Fruit fly (Drosophila melanogaster) whole organism, embryonic: ENCODE measurements around the gene CG42299.

Experiments
- ATbp ChIP-seq: fragments of 200-800 bp; sonication (Bioruptor generic); optimal IDR thresholded peaks from 2 replicates; lab custom pipeline; 2017; ENCODE audit warnings: missing biosample characterization, mild to moderate bottlenecking, missing genetic modification characterization, missing genetic modification reagents
- Bgb ChIP-seq: fragments of 200-800 bp; sonication (Bioruptor generic); IDR thresholded peaks from 2 replicates; pipeline ENCODE4 v1.3.6; 2022; ENCODE audit warnings: missing biosample characterization, missing genetic modification characterization; ENCODE audit not compliant: partially characterized antibody
- CG10147 ChIP-seq: fragments of 200-800 bp; sonication (Bioruptor generic); optimal IDR thresholded peaks from 2 replicates; lab custom pipeline; 2019; ENCODE audit warnings: missing biosample characterization, mild to moderate bottlenecking, missing genetic modification characterization, moderate library complexity
- CG10209 ChIP-seq: fragments of 200-800 bp; sonication (Bioruptor generic); optimal IDR thresholded peaks from 3 replicates; lab custom pipeline; 2017; ENCODE audit warnings: missing biosample characterization, mild to moderate bottlenecking, missing genetic modification characterization, missing genetic modification reagents
- CG10321 ChIP-seq: fragments of 200-800 bp; sonication (Bioruptor generic); IDR thresholded peaks from 2 replicates; pipeline ENCODE4 v1.3.6; 2022; ENCODE audit warnings: missing biosample characterization, missing genetic modification characterization
- CG11085 ChIP-seq: fragments of 200-800 bp; sonication (Bioruptor generic); IDR thresholded peaks from 2 replicates; pipeline ENCODE4 v1.3.6; 2022; ENCODE audit warnings: missing biosample characterization, missing genetic modification characterization
- CG11398 ChIP-seq: fragments of 200-800 bp; sonication (Bioruptor generic); optimal IDR thresholded peaks from 2 replicates; lab custom pipeline; 2016; ENCODE audit warnings: missing biosample characterization, missing genetic modification characterization
- CG11560 ChIP-seq: fragments of 200-800 bp; sonication (Bioruptor generic); IDR thresholded peaks from 3 replicates; pipeline ENCODE4 v1.3.6; 2022; ENCODE audit warnings: missing biosample characterization, missing genetic modification characterization
- CG12659 ChIP-seq: fragments of 200-800 bp; sonication (Bioruptor generic); optimal IDR thresholded peaks from 3 replicates; lab custom pipeline; 2017; ENCODE audit warnings: mild to moderate bottlenecking, missing biosample characterization, missing genetic modification reagents, missing genetic modification characterization
- CG12942 ChIP-seq: fragments of 200-800 bp; sonication (Bioruptor generic); optimal IDR thresholded peaks from 3 replicates; lab custom pipeline; 2016; ENCODE audit warnings: missing biosample characterization, missing genetic modification characterization
- CG17186 ChIP-seq: fragments of 200-800 bp; sonication (Bioruptor generic); optimal IDR thresholded peaks from 3 replicates; lab custom pipeline; 2017; ENCODE audit warnings: missing biosample characterization, missing genetic modification reagents, missing genetic modification characterization
- CG17385 ChIP-seq: fragments of 200-800 bp; sonication (Bioruptor generic); optimal IDR thresholded peaks from 3 replicates; lab custom pipeline; 2018; ENCODE audit warnings: missing biosample characterization, mild to moderate bottlenecking, missing genetic modification characterization
- CG17829 ChIP-seq: fragments of 200-800 bp; optimal IDR thresholded peaks from 2 replicates; lab custom pipeline; 2019; ENCODE audit warnings: missing biosample characterization, mild to moderate bottlenecking, missing genetic modification characterization, moderate library complexity
- CG30020 ChIP-seq: fragments of 200-800 bp; optimal IDR thresholded peaks from 2 replicates; lab custom pipeline; 2019; ENCODE audit warnings: missing biosample characterization, mild to moderate bottlenecking, missing genetic modification characterization, moderate library complexity
- CG31224 ChIP-seq: fragments of 200-800 bp; sonication (Bioruptor generic); IDR thresholded peaks from 2 replicates; pipeline ENCODE4 v1.3.6; 2022; ENCODE audit warnings: missing biosample characterization, missing genetic modification characterization
- CG31365 ChIP-seq: fragments of 200-800 bp; sonication (Bioruptor generic); optimal IDR thresholded peaks from 2 replicates; lab custom pipeline; 2018; ENCODE audit warnings: missing biosample characterization, mild to moderate bottlenecking, missing genetic modification characterization
- CG33213 ChIP-seq: fragments of 200-800 bp; sonication (Bioruptor generic); optimal IDR thresholded peaks from 3 replicates; lab custom pipeline; 2016; ENCODE audit warnings: missing biosample characterization, missing genetic modification characterization
- CG43689 ChIP-seq: fragments of 200-800 bp; sonication (Bioruptor generic); IDR thresholded peaks from 2 replicates; pipeline ENCODE4 v1.3.6; 2022; ENCODE audit warnings: missing biosample characterization, missing genetic modification characterization
- CG5180 ChIP-seq: fragments of 200-800 bp; sonication (Bioruptor generic); optimal IDR thresholded peaks from 3 replicates; lab custom pipeline; 2017; ENCODE audit warnings: missing biosample characterization, missing genetic modification characterization, mild to moderate bottlenecking, moderate library complexity, missing genetic modification reagents
- CG5953 ChIP-seq: fragments of 200-800 bp; sonication (Bioruptor generic); IDR thresholded peaks from 2 replicates; pipeline ENCODE4 v1.3.6; 2022; ENCODE audit warnings: missing biosample characterization, missing genetic modification characterization
- CG6683 ChIP-seq: fragments of 200-800 bp; sonication (Bioruptor generic); optimal IDR thresholded peaks from 2 replicates; lab custom pipeline; 2017; ENCODE audit warnings: missing biosample characterization, mild to moderate bottlenecking, missing genetic modification characterization, missing genetic modification reagents
- CG7357 ChIP-seq: fragments of 200-800 bp; sonication (Bioruptor generic); IDR thresholded peaks from 3 replicates; pipeline ENCODE4 v1.3.6; 2022; ENCODE audit warnings: missing biosample characterization, missing genetic modification characterization
- CG9797 ChIP-seq: fragments of 200-800 bp; sonication (Bioruptor generic); optimal IDR thresholded peaks from 3 replicates; lab custom pipeline; 2018; ENCODE audit warnings: missing biosample characterization, mild to moderate bottlenecking, missing genetic modification characterization
- CrebB ChIP-seq: fragments of 200-800 bp; sonication (Bioruptor generic); optimal IDR thresholded peaks from 3 replicates; lab custom pipeline; 2018; ENCODE audit warnings: missing biosample characterization, mild to moderate bottlenecking, missing genetic modification characterization
- D ChIP-seq, 2 experiments: fragments of 200-800 bp in 1 of 2; fragments of >200 bp in 1 of 2; sonication (Bioruptor generic) in 1 of 2; optimal IDR thresholded peaks; 2 replicates in 1 of 2; 3 replicates in 1 of 2; lab custom pipeline; 2017; ENCODE audit warnings: mild to moderate bottlenecking in 1 of 2, missing biosample characterization in 1 of 2, missing genetic modification characterization in 1 of 2, missing genetic modification reagents in 1 of 2
- ERR ChIP-seq: fragments of 200-800 bp; sonication (Bioruptor generic); optimal IDR thresholded peaks from 2 replicates; lab custom pipeline; 2016; ENCODE audit warnings: missing biosample characterization, missing genetic modification characterization
- Fer1 ChIP-seq: fragments of 200-800 bp; sonication (Bioruptor generic); optimal IDR thresholded peaks from 2 replicates; lab custom pipeline; 2017; ENCODE audit warnings: missing biosample characterization, mild to moderate bottlenecking, missing genetic modification characterization
- Fer2 ChIP-seq: fragments of 200-800 bp; sonication (Bioruptor generic); optimal IDR thresholded peaks from 2 replicates; lab custom pipeline; 2018; ENCODE audit warnings: missing biosample characterization, mild to moderate bottlenecking, missing genetic modification characterization, moderate library complexity
- HLH4C ChIP-seq: fragments of 200-800 bp; sonication (Bioruptor generic); IDR thresholded peaks from 3 replicates; pipeline ENCODE4 v1.3.6; 2022; ENCODE audit warnings: missing biosample characterization, missing genetic modification characterization; ENCODE audit not compliant: partially characterized antibody
- Hr39 ChIP-seq: fragments of >200 bp; optimal IDR thresholded peaks from 2 replicates; lab custom pipeline; 2017
- Mes4 ChIP-seq: fragments of 200-800 bp; sonication (Bioruptor generic); optimal IDR thresholded peaks from 2 replicates; lab custom pipeline; 2016; ENCODE audit warnings: missing biosample characterization, missing genetic modification characterization
- NC2α ChIP-seq: fragments of 200-800 bp; sonication (Bioruptor generic); optimal IDR thresholded peaks from 2 replicates; lab custom pipeline; 2016; ENCODE audit warnings: missing biosample characterization, missing genetic modification characterization
- Scr ChIP-seq: fragments of 200-800 bp; sonication (Bioruptor generic); IDR thresholded peaks from 2 replicates; pipeline ENCODE4 v1.3.6; 2022; ENCODE audit warnings: missing biosample characterization, missing genetic modification characterization; ENCODE audit not compliant: partially characterized antibody
- Sox100B ChIP-seq: fragments of 200-800 bp; sonication (Bioruptor generic); optimal IDR thresholded peaks from 3 replicates; lab custom pipeline; 2018; ENCODE audit warnings: missing biosample characterization, mild to moderate bottlenecking, missing genetic modification characterization
- Spps ChIP-seq: fragments of 200-800 bp; sonication (Bioruptor generic); optimal IDR thresholded peaks from 2 replicates; lab custom pipeline; 2018; ENCODE audit warnings: missing biosample characterization, mild to moderate bottlenecking, missing genetic modification characterization
- bcd ChIP-seq: fragments of 200-800 bp; sonication (Bioruptor generic); optimal IDR thresholded peaks from 2 replicates; lab custom pipeline; 2017; ENCODE audit warnings: missing biosample characterization, mild to moderate bottlenecking, missing genetic modification characterization
- br ChIP-seq: fragments of >200 bp; optimal IDR thresholded peaks from 2 replicates; lab custom pipeline; 2017
- cato ChIP-seq: fragments of 200-800 bp; sonication (Bioruptor generic); optimal IDR thresholded peaks from 2 replicates; lab custom pipeline; 2016; ENCODE audit warnings: missing biosample characterization, missing genetic modification characterization, borderline replicate concordance
- danr ChIP-seq: fragments of 200-800 bp; sonication (Bioruptor generic); IDR thresholded peaks from 2 replicates; pipeline ENCODE4 v1.3.6; 2022; ENCODE audit warnings: missing biosample characterization, missing genetic modification characterization
- dati ChIP-seq: fragments of 200-800 bp; sonication (Bioruptor generic); IDR thresholded peaks from 2 replicates; pipeline ENCODE4 v1.3.6; 2022; ENCODE audit warnings: missing biosample characterization, missing genetic modification characterization
- en ChIP-seq: fragments of 200-800 bp; sonication (Bioruptor generic); optimal IDR thresholded peaks from 2 replicates; lab custom pipeline; 2016; ENCODE audit warnings: missing biosample characterization, missing genetic modification characterization
- fd102C ChIP-seq: fragments of 200-800 bp; sonication (Bioruptor generic); optimal IDR thresholded peaks from 2 replicates; lab custom pipeline; 2018; ENCODE audit warnings: missing biosample characterization, mild to moderate bottlenecking, missing genetic modification characterization, moderate library complexity
- grau ChIP-seq: fragments of 200-800 bp; optimal IDR thresholded peaks from 3 replicates; lab custom pipeline; 2019; ENCODE audit warnings: missing biosample characterization, mild to moderate bottlenecking, missing genetic modification characterization, moderate library complexity
- gsb ChIP-seq: fragments of 200-800 bp; sonication (Bioruptor generic); IDR thresholded peaks from 2 replicates; pipeline ENCODE4 v1.3.6; 2022; ENCODE audit warnings: missing biosample characterization, missing genetic modification characterization
- jumu ChIP-seq: fragments of 200-800 bp; sonication (Bioruptor generic); optimal IDR thresholded peaks from 3 replicates; lab custom pipeline; 2016; ENCODE audit warnings: missing biosample characterization, missing genetic modification characterization
- kah ChIP-seq: fragments of 200-800 bp; sonication (Bioruptor generic); optimal IDR thresholded peaks from 2 replicates; lab custom pipeline; 2018; ENCODE audit warnings: missing biosample characterization, mild to moderate bottlenecking, missing genetic modification characterization
- lmd ChIP-seq: fragments of 200-800 bp; sonication (Bioruptor generic); IDR thresholded peaks from 2 replicates; pipeline ENCODE4 v1.3.6; 2022; ENCODE audit warnings: missing biosample characterization, missing genetic modification characterization
- p53 ChIP-seq: fragments of 200-800 bp; sonication (Bioruptor generic); optimal IDR thresholded peaks from 2 replicates; lab custom pipeline; 2016; ENCODE audit warnings: missing biosample characterization, missing genetic modification characterization
- pb ChIP-seq: fragments of 200-800 bp; sonication (Bioruptor generic); optimal IDR thresholded peaks from 3 replicates; lab custom pipeline; 2016; ENCODE audit warnings: missing biosample characterization, missing genetic modification characterization
- ttk ChIP-seq: fragments of 200-800 bp; sonication (Bioruptor generic); IDR thresholded peaks from 2 replicates; pipeline ENCODE4 v2.1.2; 2022; ENCODE audit warnings: missing biosample characterization, missing genetic modification characterization
- unpg ChIP-seq: fragments of 200-800 bp; sonication (Bioruptor generic); optimal IDR thresholded peaks from 3 replicates; lab custom pipeline; 2018; ENCODE audit warnings: missing biosample characterization, mild to moderate bottlenecking, missing genetic modification characterization, moderate library complexity

Gene CG42299

dm6 chrX:15549055-15549454 is 26.4 kb downstream of the CG42299 start (continued):
- TF ChIP-seq Fer2 (peak; percentile 48), CG11560 (tag; lab: Robert Waterston, UW) (peak; percentile 46; the same call in 2 of the 3 replicates), CG31224 (GFP tag; lab: Robert Waterston, UW) (peak; percentile 74), ATbp (peak; percentile 75), NC2α (GFP tag; lab: Kevin White, UChicago) (peak; percentile 29), D (optimal IDR thresholded peaks at IDR 0.05; lab: Kevin White, UChicago) (no peak), D (GFP tag; optimal IDR thresholded peaks at IDR 0.05; lab: Kevin White, UChicago) (peak; percentile 64), CG17186 (GFP tag; lab: Kevin White, UChicago) (no peak), bcd (GFP tag; lab: Kevin White, UChicago) (peak; percentile 78), ERR (GFP tag; lab: Kevin White, UChicago) (peak; percentile 6), Fer1 (peak; percentile 73), Mes4 (GFP tag; lab: Kevin White, UChicago) (peak; percentile 50), CG5953 (GFP tag; lab: Robert Waterston, UW) (peak; percentile 56; the same call in 1 of the 2 replicates), CrebB (tag; lab: Kevin White, UChicago) (peak; percentile 49), p53 (no peak), lmd (peak; percentile 85), CG10321 (no peak), en (peak; percentile 58), Scr (GFP tag; lab: Robert Waterston, UW) (no peak), CG12659 (GFP tag; lab: Kevin White, UChicago) (peak; percentile 78), CG7357 (GFP tag; lab: Robert Waterston, UW) (peak; percentile 74; the same call in 2 of the 3 replicates), fd102C (GFP tag; lab: Kevin White, UChicago) (no peak), CG9797 (no peak), Sox100B (GFP tag; lab: Kevin White, UChicago) (peak; percentile 81), kah (GFP tag; lab: Kevin White, UChicago) (peak; percentile 36), CG10147 (GFP tag; lab: Kevin White, UChicago) (peak; percentile 87), HLH4C (GFP tag; lab: Robert Waterston, UW) (no peak), dati (0 out of 2 replicates have a peak, but pooled peaks have one; percentile 6), CG43689 (peak; percentile 39; the same call in 1 of the 2 replicates), CG12942 (GFP tag; lab: Kevin White, UChicago) (peak; percentile 45), CG11398 (GFP tag; lab: Kevin White, UChicago) (peak; percentile 27), gsb (peak; percentile 66), Bgb (no peak), CG17829 (peak; percentile 77), pb (GFP tag; lab: Kevin White, UChicago) (peak; percentile 57), jumu (GFP tag; lab: Kevin White, UChicago) (peak; percentile 38), Spps (tag; lab: Kevin White, UChicago) (no peak), CG17385 (peak; percentile 72), CG5180 (GFP tag; lab: Kevin White, UChicago) (peak; percentile 73), CG6683 (peak; percentile 26), danr (GFP tag; lab: Robert Waterston, UW) (peak; percentile 71), CG10209 (GFP tag; lab: Kevin White, UChicago) (peak; percentile 73), br (lab: Kevin White, UChicago) (no peak), CG31365 (no peak), CG33213 (peak; percentile 54), CG30020 (peak; percentile 26), Hr39 (lab: Kevin White, UChicago) (no peak), cato (GFP tag; lab: Kevin White, UChicago) (peak; percentile 33), grau (tag; lab: Kevin White, UChicago) (peak; percentile 87), ttk (GFP tag; lab: Robert Waterston, UW) (peak; percentile 77), CG11085 (GFP tag; lab: Robert Waterston, UW) (peak; percentile 50; the same call in 1 of the 2 replicates), unpg (GFP tag; lab: Kevin White, UChicago) (peak; percentile 83)
